Fruit fly (Drosophila melanogaster) whole organism, embryonic: ENCODE measurements around the gene CG5853.

Experiments used
- BEAF-32 ChIP-seq: fragments of 200-800 bp; sonication (Bioruptor generic); optimal IDR thresholded peaks from 3 replicates; lab custom pipeline; 2017; ENCODE audit warnings: missing biosample characterization, missing genetic modification characterization, mild to moderate bottlenecking, moderate library complexity, missing genetic modification reagents
- CG10209 ChIP-seq: fragments of 200-800 bp; sonication (Bioruptor generic); optimal IDR thresholded peaks from 3 replicates; lab custom pipeline; 2017; ENCODE audit warnings: missing biosample characterization, mild to moderate bottlenecking, missing genetic modification characterization, missing genetic modification reagents
- CG11456 ChIP-seq: fragments of 200-800 bp; sonication (Bioruptor generic); IDR thresholded peaks from 3 replicates; pipeline ENCODE4 v1.3.6; 2022; ENCODE audit warnings: missing biosample characterization, missing genetic modification characterization
- CG12299 ChIP-seq: fragments of 200-800 bp; sonication (Bioruptor generic); optimal IDR thresholded peaks from 2 replicates; lab custom pipeline; 2018; ENCODE audit warnings: missing biosample characterization, mild to moderate bottlenecking, missing genetic modification characterization
- CG1603 ChIP-seq: fragments of 200-800 bp; sonication (Bioruptor generic); optimal IDR thresholded peaks from 2 replicates; lab custom pipeline; 2019; ENCODE audit warnings: missing biosample characterization, mild to moderate bottlenecking, missing genetic modification characterization, moderate library complexity
- CG16863 ChIP-seq: fragments of 200-800 bp; sonication (Bioruptor generic); optimal IDR thresholded peaks from 3 replicates; lab custom pipeline; 2016; ENCODE audit warnings: missing biosample characterization, missing genetic modification characterization
- CG17802 ChIP-seq: fragments of 200-800 bp; sonication (Bioruptor generic); optimal IDR thresholded peaks from 2 replicates; lab custom pipeline; 2018; ENCODE audit warnings: missing biosample characterization, mild to moderate bottlenecking, missing genetic modification characterization, moderate library complexity
- CG33213 ChIP-seq: fragments of 200-800 bp; sonication (Bioruptor generic); optimal IDR thresholded peaks from 3 replicates; lab custom pipeline; 2016; ENCODE audit warnings: missing biosample characterization, missing genetic modification characterization
- CG34376 ChIP-seq: fragments of 200-800 bp; sonication (Bioruptor generic); optimal IDR thresholded peaks from 2 replicates; lab custom pipeline; 2018; ENCODE audit warnings: missing biosample characterization, mild to moderate bottlenecking, missing genetic modification characterization
- CG5180 ChIP-seq: fragments of 200-800 bp; sonication (Bioruptor generic); optimal IDR thresholded peaks from 3 replicates; lab custom pipeline; 2017; ENCODE audit warnings: missing biosample characterization, missing genetic modification characterization, mild to moderate bottlenecking, moderate library complexity, missing genetic modification reagents
- CG7963 ChIP-seq: fragments of 200-800 bp; sonication (Bioruptor generic); IDR thresholded peaks from 3 replicates; pipeline ENCODE4 v1.3.6; 2022; ENCODE audit warnings: missing biosample characterization, missing genetic modification characterization; ENCODE audit not compliant: partially characterized antibody
- CG8359 ChIP-seq: fragments of 200-800 bp; sonication (Bioruptor generic); optimal IDR thresholded peaks from 2 replicates; lab custom pipeline; 2017; ENCODE audit warnings: missing biosample characterization, mild to moderate bottlenecking, missing genetic modification characterization, borderline replicate concordance
- CG9437 ChIP-seq: fragments of 200-800 bp; sonication (Bioruptor generic); optimal IDR thresholded peaks from 2 replicates; lab custom pipeline; 2018; ENCODE audit warnings: missing biosample characterization, mild to moderate bottlenecking, missing genetic modification characterization
- Chrac-16 ChIP-seq: fragments of 200-800 bp; sonication (Bioruptor generic); optimal IDR thresholded peaks from 3 replicates; lab custom pipeline; 2016; ENCODE audit warnings: missing biosample characterization, missing genetic modification characterization
- CrebB ChIP-seq: fragments of 200-800 bp; sonication (Bioruptor generic); optimal IDR thresholded peaks from 3 replicates; lab custom pipeline; 2018; ENCODE audit warnings: missing biosample characterization, mild to moderate bottlenecking, missing genetic modification characterization
- Dek ChIP-seq: fragments of 200-800 bp; sonication (Bioruptor generic); optimal IDR thresholded peaks from 3 replicates; lab custom pipeline; 2019; ENCODE audit warnings: missing biosample characterization, mild to moderate bottlenecking, missing genetic modification characterization, moderate library complexity
- Dll ChIP-seq: fragments of 200-800 bp; sonication (Bioruptor generic); IDR thresholded peaks from 4 replicates; pipeline ENCODE4 v1.3.6; 2022; ENCODE audit warnings: missing biosample characterization, missing genetic modification characterization; ENCODE audit not compliant: partially characterized antibody
- Doc2 ChIP-seq: fragments of 200-800 bp; sonication (Bioruptor generic); IDR thresholded peaks from 2 replicates; pipeline ENCODE4 v1.3.6; 2022; ENCODE audit warnings: missing biosample characterization, missing genetic modification characterization
- Ets97D ChIP-seq: fragments of 200-800 bp; sonication (Bioruptor generic); optimal IDR thresholded peaks from 3 replicates; lab custom pipeline; 2016; ENCODE audit warnings: missing biosample characterization, missing genetic modification characterization
- HLH54F ChIP-seq: fragments of 200-800 bp; sonication (Bioruptor generic); optimal IDR thresholded peaks from 3 replicates; lab custom pipeline; 2016; ENCODE audit warnings: missing biosample characterization, missing genetic modification characterization
- NK7.1 ChIP-seq: fragments of 200-800 bp; sonication (Bioruptor generic); optimal IDR thresholded peaks from 3 replicates; lab custom pipeline; 2016; ENCODE audit warnings: missing biosample characterization, missing genetic modification characterization
- NfI ChIP-seq: fragments of 200-800 bp; sonication (Bioruptor generic); optimal IDR thresholded peaks from 3 replicates; lab custom pipeline; 2018; ENCODE audit warnings: missing biosample characterization, mild to moderate bottlenecking, missing genetic modification characterization, moderate library complexity
- Ptx1 ChIP-seq: fragments of 200-800 bp; sonication (Bioruptor generic); IDR thresholded peaks from 2 replicates; pipeline ENCODE4 v1.3.6; 2022; ENCODE audit warnings: missing biosample characterization, missing genetic modification characterization
- bigmax ChIP-seq: fragments of 200-800 bp; sonication (Bioruptor generic); optimal IDR thresholded peaks from 2 replicates; lab custom pipeline; 2018; ENCODE audit warnings: missing biosample characterization, mild to moderate bottlenecking, missing genetic modification characterization
- bsh ChIP-seq, 2 experiments: fragments of 200-800 bp; sonication (Bioruptor generic); optimal IDR thresholded peaks; 2 replicates each; lab custom pipeline; 2017 to 2018; ENCODE audit warnings: mild to moderate bottlenecking in 2 of 2, missing biosample characterization in 2 of 2, missing genetic modification characterization in 2 of 2, moderate library complexity in 1 of 2
- cas ChIP-seq: fragments of 200-800 bp; sonication (Bioruptor generic); IDR thresholded peaks from 2 replicates; pipeline ENCODE4 v1.3.6; 2022; ENCODE audit warnings: missing biosample characterization, missing genetic modification characterization
- crp ChIP-seq, 2 experiments: fragments of 200-800 bp; sonication (Bioruptor generic); optimal IDR thresholded peaks; 2 replicates in 1 of 2; 3 replicates in 1 of 2; lab custom pipeline; 2017; ENCODE audit warnings: missing biosample characterization in 2 of 2, missing genetic modification characterization in 2 of 2, mild to moderate bottlenecking in 1 of 2, moderate library complexity in 1 of 2
- danr ChIP-seq: fragments of 200-800 bp; sonication (Bioruptor generic); IDR thresholded peaks from 2 replicates; pipeline ENCODE4 v1.3.6; 2022; ENCODE audit warnings: missing biosample characterization, missing genetic modification characterization
- dmrt99B ChIP-seq: fragments of 200-800 bp; sonication (Bioruptor generic); optimal IDR thresholded peaks from 2 replicates; lab custom pipeline; 2018; ENCODE audit warnings: missing biosample characterization, mild to moderate bottlenecking, missing genetic modification characterization, moderate library complexity
- emc ChIP-seq: fragments of 200-800 bp; sonication (Bioruptor generic); optimal IDR thresholded peaks from 2 replicates; lab custom pipeline; 2016; ENCODE audit warnings: missing biosample characterization, missing genetic modification characterization
- esg ChIP-seq: fragments of 200-800 bp; sonication (Bioruptor generic); conservative IDR thresholded peaks from 2 replicates; pipeline ENCODE4 v1.3.6; 2022; ENCODE audit warnings: missing biosample characterization, missing genetic modification characterization
- gro ChIP-seq: fragments of 200-800 bp; sonication (Bioruptor generic); optimal IDR thresholded peaks from 2 replicates; lab custom pipeline; 2016; ENCODE audit warnings: missing biosample characterization, missing genetic modification characterization
- her ChIP-seq: fragments of 200-800 bp; sonication (Bioruptor generic); optimal IDR thresholded peaks from 2 replicates; lab custom pipeline; 2016; ENCODE audit warnings: missing biosample characterization, missing genetic modification characterization
- lola ChIP-seq, 3 experiments: fragments of >200 bp in 2 of 3; fragments of 200-800 bp in 1 of 3; sonication (Bioruptor generic) in 1 of 3; optimal IDR thresholded peaks; 2 replicates each; lab custom pipeline; 2017 to 2019; ENCODE audit warnings: missing biosample characterization in 3 of 3, missing genetic modification characterization in 3 of 3, mild to moderate bottlenecking in 1 of 3, moderate library complexity in 1 of 3
- mld ChIP-seq: fragments of 200-800 bp; sonication (Bioruptor generic); IDR thresholded peaks from 3 replicates; pipeline ENCODE4 v1.3.6; 2022; ENCODE audit warnings: missing biosample characterization, missing genetic modification characterization; ENCODE audit not compliant: partially characterized antibody
- nau ChIP-seq: fragments of 200-800 bp; sonication (Bioruptor generic); optimal IDR thresholded peaks from 3 replicates; lab custom pipeline; 2017; ENCODE audit warnings: missing biosample characterization, mild to moderate bottlenecking, missing genetic modification characterization, missing genetic modification reagents
- nerfin-2 ChIP-seq: fragments of 200-800 bp; sonication (Bioruptor generic); IDR thresholded peaks from 2 replicates; pipeline ENCODE4 v1.3.6; 2022; ENCODE audit warnings: missing biosample characterization, missing genetic modification characterization; ENCODE audit not compliant: partially characterized antibody
- pfk ChIP-seq: fragments of 200-800 bp; sonication (Bioruptor generic); optimal IDR thresholded peaks from 2 replicates; lab custom pipeline; 2018; ENCODE audit warnings: missing biosample characterization, mild to moderate bottlenecking, missing genetic modification characterization, moderate library complexity
- seq ChIP-seq: fragments of 200-800 bp; sonication (Bioruptor generic); IDR thresholded peaks from 2 replicates; pipeline ENCODE4 v1.3.6; 2022; ENCODE audit warnings: missing biosample characterization, missing genetic modification characterization
- slbo ChIP-seq: fragments of 200-800 bp; sonication (Bioruptor generic); IDR thresholded peaks from 2 replicates; pipeline ENCODE4 v1.3.6; 2022; ENCODE audit warnings: missing biosample characterization, missing genetic modification characterization
- sqz ChIP-seq: fragments of 200-800 bp; sonication (Bioruptor generic); optimal IDR thresholded peaks from 3 replicates; lab custom pipeline; 2018; ENCODE audit warnings: missing biosample characterization, mild to moderate bottlenecking, missing genetic modification characterization
- stwl ChIP-seq: fragments of 200-800 bp; sonication (Bioruptor generic); optimal IDR thresholded peaks from 3 replicates; lab custom pipeline; 2018; ENCODE audit warnings: missing biosample characterization, mild to moderate bottlenecking, missing genetic modification characterization, moderate library complexity
- trh ChIP-seq: fragments of 200-800 bp; sonication (Bioruptor generic); optimal IDR thresholded peaks from 2 replicates; lab custom pipeline; 2016; ENCODE audit warnings: missing biosample characterization, missing genetic modification characterization
- ttk ChIP-seq: fragments of 200-800 bp; sonication (Bioruptor generic); IDR thresholded peaks from 2 replicates; pipeline ENCODE4 v2.1.2; 2022; ENCODE audit warnings: missing biosample characterization, missing genetic modification characterization
- tx ChIP-seq: fragments of 200-800 bp; sonication (Bioruptor generic); optimal IDR thresholded peaks from 2 replicates; lab custom pipeline; 2016; ENCODE audit warnings: missing biosample characterization, missing genetic modification characterization
- unpg ChIP-seq: fragments of 200-800 bp; sonication (Bioruptor generic); optimal IDR thresholded peaks from 3 replicates; lab custom pipeline; 2018; ENCODE audit warnings: missing biosample characterization, mild to moderate bottlenecking, missing genetic modification characterization, moderate library complexity
- vvl ChIP-seq: fragments of 200-800 bp; sonication (Bioruptor generic); IDR thresholded peaks from 2 replicates; pipeline ENCODE4 v1.3.6; 2022; ENCODE audit warnings: missing biosample characterization, missing genetic modification characterization
- wdn ChIP-seq: fragments of 200-800 bp; sonication (Bioruptor generic); IDR thresholded peaks from 2 replicates; pipeline ENCODE4 v1.3.6; 2022; ENCODE audit warnings: missing biosample characterization, missing genetic modification characterization

CG5853 gene

dm6 chr2L:9903028-9903427 is 44.4 kb downstream of the CG5853 start, which contains the start of gene Muc30E:
Gene Muc30E, minus strand, starts transcription at chr2L:9903128.
- no peak for TF ChIP-seq CG5180 (GFP tag; lab: Kevin White, UChicago)
- TF ChIP-seq emc (GFP tag; lab: Kevin White, UChicago): no peak
- TF ChIP-seq CG17802 (tag; lab: Kevin White, UChicago): no peak
- TF ChIP-seq Ptx1 (GFP tag; lab: Robert Waterston, UW): no peak
- TF ChIP-seq Chrac-16 (GFP tag; lab: Kevin White, UChicago): no peak
- TF ChIP-seq CG9437 (GFP tag; lab: Kevin White, UChicago): no peak
- TF ChIP-seq stwl (tag; lab: Kevin White, UChicago): no peak
- no peak for TF ChIP-seq lola (GFP tag; optimal IDR thresholded peaks at IDR 0.05; lab: Kevin White, UChicago)
- no peak for TF ChIP-seq CG10209 (GFP tag; lab: Kevin White, UChicago)
- TF ChIP-seq CG16863 (GFP tag; lab: Kevin White, UChicago): no peak
- TF ChIP-seq bigmax (GFP tag; lab: Kevin White, UChicago): no peak

dm6 chr2L:9897296-9897695 is 50.2 kb downstream of the CG5853 start, which contains the start of gene RpS2:
Gene RpS2, minus strand, starts transcription at chr2L:9897552.
- TF ChIP-seq ttk (GFP tag; lab: Robert Waterston, UW) (no peak), dmrt99B (tag; lab: Kevin White, UChicago) (no peak), BEAF-32 (peak; percentile 97), trh (GFP tag; lab: Kevin White, UChicago) (no peak), CG34376 (GFP tag; lab: Kevin White, UChicago) (peak; percentile 50), her (peak; percentile 32), CG12299 (tag; lab: Kevin White, UChicago) (no peak), danr (no peak), seq (GFP tag; lab: Robert Waterston, UW) (peak; percentile 27; the same call in 1 of the 2 replicates), nau (peak; percentile 64), CG7963 (GFP tag; lab: Robert Waterston, UW) (peak; percentile 99), CG8359 (no peak), CG33213 (GFP tag; lab: Kevin White, UChicago) (peak; percentile 39), HLH54F (GFP tag; lab: Kevin White, UChicago) (peak; percentile 13), Ptx1 (GFP tag; lab: Robert Waterston, UW) (no peak), pfk (GFP tag; lab: Kevin White, UChicago) (peak; percentile 64), vvl (peak; percentile 69), wdn (GFP tag; lab: Robert Waterston, UW) (0 out of 2 replicates have a peak, but pooled peaks have one; percentile 33), slbo (GFP tag; lab: Robert Waterston, UW) (peak; percentile 64), NfI (peak; percentile 16), mld (GFP tag; lab: Robert Waterston, UW) (peak; percentile 98), Doc2 (GFP tag; lab: Robert Waterston, UW) (no peak), NK7.1 (no peak), CG11456 (GFP tag; lab: Robert Waterston, UW) (0 out of 3 replicates have a peak, but pooled peaks have one; percentile 6), Ets97D (GFP tag; lab: Kevin White, UChicago) (peak; percentile 94), Dek (tag; lab: Kevin White, UChicago) (peak; percentile 21), nerfin-2 (GFP tag; lab: Robert Waterston, UW) (peak; percentile 96), crp (GFP tag; optimal IDR thresholded peaks at IDR 0.05; lab: Kevin White, UChicago) (peak in 1 of 2 experiments; percentile 61), CrebB (tag; lab: Kevin White, UChicago) (peak; percentile 67), gro (peak; percentile 39), unpg (GFP tag; lab: Kevin White, UChicago) (peak; percentile 51), Dll (GFP tag; lab: Robert Waterston, UW) (peak; percentile 97), sqz (GFP tag; lab: Kevin White, UChicago) (peak; percentile 46), CG1603 (tag; lab: Kevin White, UChicago) (peak; percentile 90), cas (GFP tag; lab: Robert Waterston, UW) (peak; percentile 51; the same call in 1 of the 2 replicates), tx (GFP tag; lab: Kevin White, UChicago) (no peak), esg (GFP tag; lab: Robert Waterston, UW) (no peak), bsh (GFP tag; optimal IDR thresholded peaks at IDR 0.05; lab: Kevin White, UChicago) (peak; percentile 7 to 35)
